Worm (Caenorhabditis elegans) whole organism, midembryonic: ENCODE measurements around the gene C02E7.6.

Source experiments
- T22C8.4 ChIP-seq: fragments of 200-800 bp; sonication (Bioruptor generic); IDR thresholded peaks from 2 replicates; pipeline ENCODE4 v1.3.6; 2022; ENCODE audit warnings: missing genetic modification characterization, missing compliant biosample characterization
- cog-1 ChIP-seq: sonication (generic microtip); optimal IDR thresholded peaks from 2 replicates; lab custom pipeline; 2016; ENCODE audit warnings: missing genetic modification characterization, missing compliant biosample characterization
- flt-1 ChIP-seq: fragments of 200-800 bp; sonication (Bioruptor generic); IDR thresholded peaks from 2 replicates; pipeline ENCODE4 v1.3.6; 2022; ENCODE audit warnings: missing genetic modification characterization, missing compliant biosample characterization
- klf-2 ChIP-seq: fragments of 200-800 bp; sonication (Bioruptor generic); conservative IDR thresholded peaks from 2 replicates; pipeline ENCODE4 v1.3.6; 2022; ENCODE audit warnings: missing genetic modification reagents, missing genetic modification characterization, missing compliant biosample characterization
- med-1 ChIP-seq: sonication (generic microtip); optimal IDR thresholded peaks from 2 replicates; lab custom pipeline; 2017; ENCODE audit warnings: missing genetic modification characterization, mild to moderate bottlenecking, missing compliant biosample characterization, antibody characterized with exemption, missing genetic modification reagents; ENCODE audit not compliant: insufficient read depth
- ref-1 ChIP-seq: fragments of 200-800 bp; sonication (Bioruptor generic); conservative IDR thresholded peaks from 2 replicates; pipeline ENCODE4 v1.3.6; 2022; ENCODE audit warnings: missing genetic modification reagents, missing genetic modification characterization, missing compliant biosample characterization
- tab-1 ChIP-seq: fragments of 200-800 bp; sonication (Bioruptor generic); IDR thresholded peaks from 2 replicates; pipeline ENCODE4 v1.3.6; 2022; ENCODE audit warnings: missing genetic modification characterization, missing compliant biosample characterization
- ztf-23 ChIP-seq: fragments of 200-800 bp; sonication (Bioruptor generic); IDR thresholded peaks from 2 replicates; pipeline ENCODE4 v1.3.6; 2022; ENCODE audit warnings: missing genetic modification reagents, missing genetic modification characterization, missing compliant biosample characterization
- ztf-29 ChIP-seq: fragments of 200-800 bp; sonication (Bioruptor generic); IDR thresholded peaks from 2 replicates; pipeline ENCODE4 v1.3.6; 2022; ENCODE audit warnings: missing genetic modification reagents, missing genetic modification characterization, missing compliant biosample characterization

Gene C02E7.6

DNA sequence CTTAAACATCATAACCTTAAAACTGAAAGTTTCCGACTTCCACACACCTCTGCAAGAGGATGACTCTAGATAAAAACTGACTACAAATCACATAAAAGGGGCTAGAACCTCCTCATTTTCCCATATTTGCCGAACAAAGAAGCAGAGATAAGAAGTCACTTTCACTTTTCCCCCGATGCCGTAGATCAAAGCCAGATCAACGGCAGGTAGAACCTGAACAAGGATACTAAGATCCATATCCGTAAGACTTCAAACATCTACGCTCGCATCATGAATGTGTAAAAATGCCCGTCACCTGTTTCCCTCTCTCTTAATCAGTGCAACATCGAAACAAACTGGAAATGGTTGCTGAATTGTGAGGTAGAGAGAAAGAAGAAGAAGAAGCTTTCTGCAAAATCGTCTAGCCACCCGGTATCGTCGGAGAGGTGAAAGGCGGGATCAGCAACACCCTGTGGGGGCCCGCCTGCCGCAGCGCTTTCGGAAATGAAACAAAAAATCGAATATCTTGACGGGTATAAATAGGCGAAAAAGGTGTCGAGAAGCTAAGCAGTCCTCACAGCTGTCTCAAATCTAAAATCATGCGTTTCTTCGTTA is at the start of gene C02E7.6:
C02E7.6 (plus strand) TSS at position 544 of the 594 bp plus-strand sequence.
- no peak for TF ChIP-seq cog-1 (tag; lab: Kevin White, UChicago)
- no peak for TF ChIP-seq ref-1 (GFP tag; lab: Robert Waterston, UW)
- TF ChIP-seq klf-2 (GFP tag; lab: Robert Waterston, UW): no peak; the same call in 1 of the 2 replicates
- TF ChIP-seq T22C8.4 (GFP tag; lab: Robert Waterston, UW): no peak
- no peak for TF ChIP-seq flt-1 (GFP tag; lab: Robert Waterston, UW)
- TF ChIP-seq ztf-23: no peak
- no peak for TF ChIP-seq tab-1 (GFP tag; lab: Robert Waterston, UW)
- no peak for TF ChIP-seq ztf-29 (GFP tag; lab: Robert Waterston, UW)
- no peak for TF ChIP-seq med-1

- no peak for TF ChIP-seq med-1
- TF ChIP-seq klf-2 (GFP tag; lab: Robert Waterston, UW): no peak
- no peak for TF ChIP-seq ref-1 (GFP tag; lab: Robert Waterston, UW)
- TF ChIP-seq ztf-29 (GFP tag; lab: Robert Waterston, UW): no peak
- no peak for TF ChIP-seq tab-1 (GFP tag; lab: Robert Waterston, UW)
Measured at ce11 chrV:4870627-4871026, 48.4 kb upstream of the C02E7.6 start.

DNA sequence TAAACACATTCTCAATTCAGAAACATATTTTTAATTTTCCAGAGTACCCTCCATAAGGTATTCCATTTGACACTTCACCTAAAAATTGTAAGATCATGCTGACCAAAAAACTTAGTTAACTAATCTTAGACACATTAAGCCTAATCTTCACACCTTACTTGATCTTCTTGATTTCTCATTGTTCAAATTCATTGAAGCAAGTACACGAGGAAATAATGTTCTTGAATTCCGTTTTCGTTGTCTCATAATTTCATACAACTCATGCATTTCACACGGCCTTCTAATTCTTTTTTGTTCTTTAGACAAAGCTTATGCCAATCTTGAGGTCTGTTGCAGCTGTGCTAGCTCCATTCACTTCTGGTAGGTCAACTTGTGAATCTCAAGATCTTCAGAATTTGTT is 47.0 kb upstream of the C02E7.6 start, which contains the start of gene srd-33:
srd-33 (plus strand) TSS at position 301 of the 400 bp plus-strand sequence.
- TF ChIP-seq ztf-23 (no peak), klf-2 (GFP tag; lab: Robert Waterston, UW) (no peak), med-1 (no peak), tab-1 (GFP tag; lab: Robert Waterston, UW) (no peak), ztf-29 (GFP tag; lab: Robert Waterston, UW) (no peak), cog-1 (tag; lab: Kevin White, UChicago) (no peak), flt-1 (GFP tag; lab: Robert Waterston, UW) (no peak), T22C8.4 (GFP tag; lab: Robert Waterston, UW) (no peak), ref-1 (GFP tag; lab: Robert Waterston, UW) (no peak)

- TF ChIP-seq med-1 (no peak), flt-1 (GFP tag; lab: Robert Waterston, UW) (no peak), ztf-23 (no peak)
Measured at ce11 chrV:4877587-4877986, 41.4 kb upstream of the C02E7.6 start, which contains the start of gene T19H12.6. Gene T19H12.6 (minus strand): TSS chrV:4877687.

DNA sequence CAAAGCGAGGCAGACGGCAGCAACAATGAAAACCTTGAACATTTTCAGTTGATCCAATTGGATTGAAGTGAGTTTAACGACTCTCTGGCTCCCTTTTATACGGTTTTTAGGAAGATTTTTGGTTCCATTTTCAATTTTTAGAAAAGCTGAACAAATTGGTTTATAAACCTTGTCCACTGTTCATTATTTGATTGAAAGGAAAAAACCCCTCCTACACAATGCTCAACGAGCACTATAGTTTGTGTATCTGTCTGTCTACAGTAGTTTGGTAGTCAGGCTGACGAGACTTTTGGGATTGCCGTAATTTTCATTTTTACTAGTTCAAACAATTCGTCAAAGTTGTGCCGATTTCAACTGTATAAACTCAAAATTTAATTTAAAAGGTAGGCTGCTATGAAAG is 39.8 kb upstream of the C02E7.6 start, which contains the start of gene T19H12.15:
T19H12.15 (minus strand) TSS at position 101 of the 400 bp plus-strand sequence.
- TF ChIP-seq med-1 (no peak), ref-1 (GFP tag; lab: Robert Waterston, UW) (no peak), flt-1 (GFP tag; lab: Robert Waterston, UW) (no peak), T22C8.4 (GFP tag; lab: Robert Waterston, UW) (no peak)

DNA sequence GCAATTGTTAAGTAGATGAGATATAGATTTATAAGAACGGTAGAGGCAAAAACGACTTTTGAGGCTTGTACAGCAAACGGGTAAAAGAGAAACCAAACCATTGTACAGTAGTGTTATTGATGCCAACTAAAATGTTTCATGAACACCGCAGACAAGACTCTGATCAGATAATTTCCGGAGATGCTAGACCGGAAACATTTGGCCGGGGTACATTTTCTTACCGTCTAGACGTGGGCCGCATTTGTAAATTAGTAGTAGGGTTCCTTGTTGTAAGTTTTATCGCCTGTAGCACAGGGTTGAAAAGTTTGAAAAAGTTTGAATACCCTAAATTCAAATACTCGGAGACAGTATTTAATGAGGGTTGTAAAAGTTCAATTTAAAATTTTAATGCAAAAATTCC is 37.6 kb upstream of the C02E7.6 start, which contains the start of gene str-32:
str-32 (minus strand) TSS at position 101 of the 400 bp plus-strand sequence.
- no peak for TF ChIP-seq ztf-29 (GFP tag; lab: Robert Waterston, UW)
- no peak for TF ChIP-seq ref-1 (GFP tag; lab: Robert Waterston, UW)
- TF ChIP-seq cog-1 (tag; lab: Kevin White, UChicago): no peak
- TF ChIP-seq flt-1 (GFP tag; lab: Robert Waterston, UW): no peak
- TF ChIP-seq ztf-23: no peak
- no peak for TF ChIP-seq med-1
- no peak for TF ChIP-seq tab-1 (GFP tag; lab: Robert Waterston, UW)
- no peak for TF ChIP-seq klf-2 (GFP tag; lab: Robert Waterston, UW)
- TF ChIP-seq T22C8.4 (GFP tag; lab: Robert Waterston, UW): no peak

ce11 chrV:4884490-4884889 is 34.5 kb upstream of the C02E7.6 start, which contains the start of gene T19H12.12:
Gene T19H12.12 (plus strand): TSS chrV:4884790.
- TF ChIP-seq klf-2 (GFP tag; lab: Robert Waterston, UW): no peak
- no peak for TF ChIP-seq T22C8.4 (GFP tag; lab: Robert Waterston, UW)
- TF ChIP-seq ref-1 (GFP tag; lab: Robert Waterston, UW): no peak
- no peak for TF ChIP-seq ztf-29 (GFP tag; lab: Robert Waterston, UW)
- TF ChIP-seq med-1: no peak
- TF ChIP-seq ztf-23: no peak
- TF ChIP-seq tab-1 (GFP tag; lab: Robert Waterston, UW): no peak
- no peak for TF ChIP-seq cog-1 (tag; lab: Kevin White, UChicago)
- TF ChIP-seq flt-1 (GFP tag; lab: Robert Waterston, UW): no peak

DNA sequence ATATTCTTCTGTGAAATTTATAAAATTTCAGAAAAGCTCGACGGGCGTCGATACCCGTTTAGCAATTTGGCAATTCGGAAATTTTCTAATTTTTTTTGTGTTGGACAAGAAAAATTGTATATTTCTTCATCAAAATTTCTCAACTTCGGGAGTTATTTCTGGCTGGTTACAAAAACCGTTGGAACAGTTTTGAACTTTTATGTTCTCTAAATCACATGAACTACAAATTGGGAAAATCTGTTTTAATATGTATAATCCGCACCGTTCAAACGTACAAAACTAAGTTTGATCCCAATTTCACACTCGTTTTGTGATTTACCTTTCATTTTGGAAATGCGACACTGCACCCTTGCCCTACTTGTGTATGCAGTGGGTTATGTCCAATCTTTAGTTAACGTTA is 33.6 kb upstream of the C02E7.6 start, which contains the start of gene T19H12.3:
T19H12.3 (plus strand) TSS at position 301 of the 400 bp plus-strand sequence.
- TF ChIP-seq ztf-29 (GFP tag; lab: Robert Waterston, UW) (no peak), klf-2 (GFP tag; lab: Robert Waterston, UW) (no peak), ref-1 (GFP tag; lab: Robert Waterston, UW) (no peak), tab-1 (GFP tag; lab: Robert Waterston, UW) (no peak), flt-1 (GFP tag; lab: Robert Waterston, UW) (no peak), T22C8.4 (GFP tag; lab: Robert Waterston, UW) (no peak), ztf-23 (no peak), cog-1 (tag; lab: Kevin White, UChicago) (no peak), med-1 (no peak)

- TF ChIP-seq flt-1 (GFP tag; lab: Robert Waterston, UW) (no peak), ztf-23 (no peak), ztf-29 (GFP tag; lab: Robert Waterston, UW) (no peak), klf-2 (GFP tag; lab: Robert Waterston, UW) (no peak), T22C8.4 (GFP tag; lab: Robert Waterston, UW) (no peak)
Measured at ce11 chrV:4889477-4889876, 29.5 kb upstream of the C02E7.6 start, which contains the start of gene ugt-12. Gene ugt-12 (minus strand): TSS chrV:4889629.
